Worm (Caenorhabditis elegans) whole organism, L4/young adult: ENCODE measurements around the gene ostb-1.
A peak's percentile ranks its signal among the peaks of the same experiment; 100 is the strongest.

Source experiments
- W03F9.2 ChIP-seq: fragments of 150-350 bp; optimal IDR thresholded peaks from 2 replicates; lab custom pipeline; 2014; ENCODE audit warnings: missing biosample characterization, missing genetic modification characterization
- dao-5 ChIP-seq: sonication (generic microtip); optimal IDR thresholded peaks from 2 replicates; lab custom pipeline; 2016; ENCODE audit warnings: missing genotype, missing genetic modification characterization, moderate library complexity, missing compliant biosample characterization
- him-1 ChIP-seq: sonication (generic microtip); optimal IDR thresholded peaks from 2 replicates; lab custom pipeline; 2016; ENCODE audit warnings: missing genotype, missing genetic modification reagents, missing genetic modification characterization, missing compliant biosample characterization

DNA sequence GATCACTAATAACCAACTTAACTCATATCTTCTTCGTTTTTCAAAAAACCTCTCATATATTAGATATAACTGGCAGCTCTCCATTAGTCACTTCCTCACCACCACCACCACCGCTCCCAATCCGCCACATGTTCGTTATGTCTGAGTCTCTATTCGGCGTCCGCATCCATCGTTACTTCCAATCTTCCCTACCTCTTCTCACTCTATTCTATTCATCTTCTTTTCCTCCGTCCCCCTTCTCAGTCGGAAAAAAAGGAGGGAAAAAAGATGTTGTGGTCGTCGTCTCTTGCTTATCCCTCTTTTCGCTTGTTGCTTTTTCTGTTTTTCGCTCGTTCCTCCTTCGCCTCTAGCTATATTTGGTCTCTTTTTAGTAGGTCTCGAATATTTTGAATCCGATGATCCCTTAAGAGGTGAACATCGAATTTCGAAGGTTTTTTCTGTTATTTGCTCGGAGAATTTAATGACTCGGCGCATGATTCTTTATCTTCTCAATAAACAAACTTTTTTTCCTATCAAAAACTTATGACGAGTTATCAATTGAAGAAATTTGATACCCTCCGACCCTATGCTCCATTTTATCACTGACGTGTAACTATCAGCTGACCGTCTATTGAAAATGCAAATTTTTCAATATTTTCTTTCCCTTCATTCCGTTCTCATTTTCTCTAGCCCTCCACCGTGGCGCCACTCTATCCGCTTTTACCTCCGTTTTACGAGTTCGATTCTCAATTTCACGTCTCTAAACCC lies 27.7 kb downstream of the ostb-1 start:
- TF ChIP-seq him-1 (tag; lab: Kevin White, UChicago) (peak; percentile 30), dao-5 (no peak), W03F9.2 (no peak)
